Fruit fly (Drosophila melanogaster) whole organism, embryonic: ENCODE results near the gene mRpS31.

Experiments
- Abd-B ChIP-seq: fragments of 200-800 bp; sonication (Bioruptor generic); optimal IDR thresholded peaks from 2 replicates; lab custom pipeline; 2018; ENCODE audit warnings: missing biosample characterization, mild to moderate bottlenecking, missing genetic modification characterization, moderate library complexity
- Aef1 ChIP-seq: fragments of 200-800 bp; sonication (Bioruptor generic); IDR thresholded peaks from 3 replicates; pipeline ENCODE4 v1.3.6; 2022; ENCODE audit warnings: missing biosample characterization, missing genetic modification characterization
- CG10654 ChIP-seq: fragments of 200-800 bp; sonication (Bioruptor generic); optimal IDR thresholded peaks from 2 replicates; lab custom pipeline; 2016; ENCODE audit warnings: missing biosample characterization, missing genetic modification characterization
- CG10979 ChIP-seq: fragments of 200-800 bp; sonication (Bioruptor generic); optimal IDR thresholded peaks from 2 replicates; lab custom pipeline; 2018; ENCODE audit warnings: missing biosample characterization, mild to moderate bottlenecking, missing genetic modification characterization, moderate library complexity
- CG11085 ChIP-seq: fragments of 200-800 bp; sonication (Bioruptor generic); IDR thresholded peaks from 2 replicates; pipeline ENCODE4 v1.3.6; 2022; ENCODE audit warnings: missing biosample characterization, missing genetic modification characterization
- CG11247 ChIP-seq: fragments of 200-800 bp; sonication (Bioruptor generic); IDR thresholded peaks from 2 replicates; pipeline ENCODE4 v1.3.6; 2022; ENCODE audit warnings: missing biosample characterization, missing genetic modification characterization
- CG11695 ChIP-seq: fragments of 200-800 bp; sonication (Bioruptor generic); IDR thresholded peaks from 3 replicates; pipeline ENCODE4 v1.3.6; 2022; ENCODE audit warnings: missing biosample characterization, missing genetic modification characterization
- CG11696 ChIP-seq: fragments of 200-800 bp; sonication (Bioruptor generic); IDR thresholded peaks from 2 replicates; pipeline ENCODE4 v1.3.6; 2022; ENCODE audit warnings: missing biosample characterization, missing genetic modification characterization
- CG1233 ChIP-seq: fragments of 200-800 bp; sonication (Bioruptor generic); optimal IDR thresholded peaks from 4 replicates; lab custom pipeline; 2018; ENCODE audit warnings: missing biosample characterization, mild to moderate bottlenecking, missing genetic modification characterization
- CG12769 ChIP-seq: fragments of 200-800 bp; sonication (Bioruptor generic); optimal IDR thresholded peaks from 2 replicates; lab custom pipeline; 2019; ENCODE audit warnings: missing biosample characterization, mild to moderate bottlenecking, missing genetic modification characterization, moderate library complexity
- CG13424 ChIP-seq: fragments of 200-800 bp; sonication (Bioruptor generic); optimal IDR thresholded peaks from 2 replicates; lab custom pipeline; 2019; ENCODE audit warnings: missing biosample characterization, mild to moderate bottlenecking, missing genetic modification characterization, moderate library complexity
- CG14710 ChIP-seq: fragments of 200-800 bp; sonication (Bioruptor generic); optimal IDR thresholded peaks from 3 replicates; lab custom pipeline; 2019; ENCODE audit warnings: missing biosample characterization, mild to moderate bottlenecking, missing genetic modification characterization, moderate library complexity
- CG15269 ChIP-seq: fragments of 200-800 bp; sonication (Bioruptor generic); optimal IDR thresholded peaks from 2 replicates; lab custom pipeline; 2018; ENCODE audit warnings: missing biosample characterization, mild to moderate bottlenecking, missing genetic modification characterization, moderate library complexity
- CG1603 ChIP-seq: fragments of 200-800 bp; sonication (Bioruptor generic); optimal IDR thresholded peaks from 2 replicates; lab custom pipeline; 2019; ENCODE audit warnings: missing biosample characterization, mild to moderate bottlenecking, missing genetic modification characterization, moderate library complexity
- CG17186 ChIP-seq: fragments of 200-800 bp; sonication (Bioruptor generic); optimal IDR thresholded peaks from 3 replicates; lab custom pipeline; 2017; ENCODE audit warnings: missing biosample characterization, missing genetic modification reagents, missing genetic modification characterization
- CG2678 ChIP-seq: fragments of 200-800 bp; sonication (Bioruptor generic); optimal IDR thresholded peaks from 3 replicates; lab custom pipeline; 2019; ENCODE audit warnings: missing biosample characterization, mild to moderate bottlenecking, missing genetic modification characterization, moderate library complexity
- CG2889 ChIP-seq: fragments of 200-800 bp; sonication (Bioruptor generic); IDR thresholded peaks from 3 replicates; pipeline ENCODE4 v1.3.6; 2022; ENCODE audit warnings: missing biosample characterization, missing genetic modification characterization
- CG3407 ChIP-seq: fragments of 200-800 bp; sonication (Bioruptor generic); optimal IDR thresholded peaks from 2 replicates; lab custom pipeline; 2018; ENCODE audit warnings: missing biosample characterization, mild to moderate bottlenecking, missing genetic modification characterization
- CG34376 ChIP-seq: fragments of 200-800 bp; sonication (Bioruptor generic); optimal IDR thresholded peaks from 2 replicates; lab custom pipeline; 2018; ENCODE audit warnings: missing biosample characterization, mild to moderate bottlenecking, missing genetic modification characterization
- CG4404 ChIP-seq: fragments of 200-800 bp; sonication (Bioruptor generic); IDR thresholded peaks from 2 replicates; pipeline ENCODE4 v1.3.6; 2022; ENCODE audit warnings: missing biosample characterization, missing genetic modification characterization
- CG4617 ChIP-seq: fragments of 200-800 bp; sonication (Bioruptor generic); optimal IDR thresholded peaks from 3 replicates; lab custom pipeline; 2016; ENCODE audit warnings: missing biosample characterization, missing genetic modification characterization, borderline replicate concordance
- CG6272 ChIP-seq: fragments of 200-800 bp; sonication (Bioruptor generic); IDR thresholded peaks from 2 replicates; pipeline ENCODE4 v1.3.6; 2022; ENCODE audit warnings: missing biosample characterization, missing genetic modification characterization
- CoRest ChIP-seq: fragments of 200-800 bp; sonication (Bioruptor generic); optimal IDR thresholded peaks from 3 replicates; lab custom pipeline; 2018; ENCODE audit warnings: missing biosample characterization, mild to moderate bottlenecking, missing genetic modification characterization, moderate library complexity
- Dip2 ChIP-seq: fragments of 200-800 bp; sonication (Bioruptor generic); IDR thresholded peaks from 2 replicates; pipeline ENCODE4 v1.3.6; 2022; ENCODE audit warnings: missing biosample characterization, missing genetic modification characterization
- Dp ChIP-seq: fragments of 200-800 bp; sonication (Bioruptor generic); optimal IDR thresholded peaks from 2 replicates; lab custom pipeline; 2018; ENCODE audit warnings: missing biosample characterization, mild to moderate bottlenecking, missing genetic modification characterization, moderate library complexity
- E2f1 ChIP-seq: fragments of 200-800 bp; sonication (Bioruptor generic); IDR thresholded peaks from 2 replicates; pipeline ENCODE4 v1.3.6; 2022; ENCODE audit warnings: missing biosample characterization, missing genetic modification characterization
- Eip74EF ChIP-seq, 2 experiments: fragments of 200-800 bp in 1 of 2; fragments of >200 bp in 1 of 2; sonication (Bioruptor generic) in 1 of 2; optimal IDR thresholded peaks; 2 replicates each; lab custom pipeline; 2017 to 2019; ENCODE audit warnings: missing biosample characterization in 2 of 2, missing genetic modification characterization in 2 of 2, mild to moderate bottlenecking in 1 of 2, moderate library complexity in 1 of 2
- Ets65A ChIP-seq: fragments of 200-800 bp; sonication (Bioruptor generic); peaks from one replicate; lab custom pipeline; 2016; ENCODE audit warnings: missing biosample characterization, missing genetic modification characterization
- Gug ChIP-seq: fragments of 200-800 bp; sonication (Bioruptor generic); IDR thresholded peaks from 4 replicates; pipeline ENCODE4 v1.3.6; 2022; ENCODE audit warnings: missing biosample characterization, missing genetic modification characterization
- H15 ChIP-seq: fragments of 200-800 bp; sonication (Bioruptor generic); IDR thresholded peaks from 3 replicates; pipeline ENCODE4 v1.3.6; 2022; ENCODE audit warnings: missing biosample characterization, missing genetic modification characterization
- Meics ChIP-seq: fragments of 200-800 bp; sonication (Bioruptor generic); optimal IDR thresholded peaks from 2 replicates; lab custom pipeline; 2017; ENCODE audit warnings: missing biosample characterization, mild to moderate bottlenecking, missing genetic modification characterization
- Oli ChIP-seq: fragments of 200-800 bp; sonication (Bioruptor generic); optimal IDR thresholded peaks from 2 replicates; lab custom pipeline; 2018; ENCODE audit warnings: missing biosample characterization, mild to moderate bottlenecking, missing genetic modification characterization, moderate library complexity
- Xrp1 ChIP-seq: fragments of 200-800 bp; sonication (Bioruptor generic); IDR thresholded peaks from 2 replicates; pipeline ENCODE4 v1.3.6; 2022; ENCODE audit warnings: missing biosample characterization, missing genetic modification characterization
- ase ChIP-seq: fragments of 200-800 bp; sonication (Bioruptor generic); IDR thresholded peaks from 3 replicates; pipeline ENCODE4 v1.3.6; 2022; ENCODE audit warnings: missing biosample characterization, missing genetic modification characterization
- cad ChIP-seq: fragments of >200 bp; optimal IDR thresholded peaks from 2 replicates; lab custom pipeline; 2017; ENCODE audit warnings: missing biosample characterization, missing genetic modification characterization
- chif ChIP-seq, 2 experiments: fragments of 200-800 bp; sonication (Bioruptor generic); optimal IDR thresholded peaks; 3 replicates each; lab custom pipeline; 2016; ENCODE audit warnings: missing biosample characterization in 2 of 2, missing genetic modification characterization in 2 of 2
- croc ChIP-seq: fragments of 200-800 bp; sonication (Bioruptor generic); conservative IDR thresholded peaks from 3 replicates; pipeline ENCODE4 v1.3.6; 2022; ENCODE audit warnings: missing biosample characterization, missing genetic modification characterization
- danr ChIP-seq: fragments of 200-800 bp; sonication (Bioruptor generic); IDR thresholded peaks from 2 replicates; pipeline ENCODE4 v1.3.6; 2022; ENCODE audit warnings: missing biosample characterization, missing genetic modification characterization
- dysf ChIP-seq: fragments of 200-800 bp; sonication (Bioruptor generic); IDR thresholded peaks from 3 replicates; pipeline ENCODE4 v1.3.6; 2022; ENCODE audit warnings: missing biosample characterization, missing genetic modification characterization
- esg ChIP-seq: fragments of 200-800 bp; sonication (Bioruptor generic); conservative IDR thresholded peaks from 2 replicates; pipeline ENCODE4 v1.3.6; 2022; ENCODE audit warnings: missing biosample characterization, missing genetic modification characterization
- gce ChIP-seq: fragments of 200-800 bp; sonication (Bioruptor generic); IDR thresholded peaks from 3 replicates; pipeline ENCODE4 v1.3.6; 2022; ENCODE audit warnings: missing biosample characterization, missing genetic modification characterization
- gsb ChIP-seq: fragments of 200-800 bp; sonication (Bioruptor generic); IDR thresholded peaks from 2 replicates; pipeline ENCODE4 v1.3.6; 2022; ENCODE audit warnings: missing biosample characterization, missing genetic modification characterization
- hkb ChIP-seq, 2 experiments: fragments of 200-800 bp in 1 of 2; fragments of >200 bp in 1 of 2; sonication (Bioruptor generic) in 1 of 2; IDR thresholded peaks in 1 of 2; optimal IDR thresholded peaks in 1 of 2; 2 replicates each; pipeline versions ENCODE4 v1.3.6 to Lab custom; 2017 to 2022; ENCODE audit warnings: missing biosample characterization in 1 of 2, missing genetic modification characterization in 1 of 2
- lmd ChIP-seq: fragments of 200-800 bp; sonication (Bioruptor generic); IDR thresholded peaks from 2 replicates; pipeline ENCODE4 v1.3.6; 2022; ENCODE audit warnings: missing biosample characterization, missing genetic modification characterization
- prd ChIP-seq, 3 experiments: fragments of >200 bp in 2 of 3; fragments of 200-800 bp in 1 of 3; sonication (Bioruptor generic) in 1 of 3; optimal IDR thresholded peaks in 2 of 3; IDR thresholded peaks in 1 of 3; 2 replicates in 2 of 3; 3 replicates in 1 of 3; pipeline versions ENCODE4 v1.3.6 to Lab custom; 2017 to 2022; ENCODE audit warnings: missing biosample characterization in 1 of 3, missing genetic modification characterization in 1 of 3
- slbo ChIP-seq: fragments of 200-800 bp; sonication (Bioruptor generic); IDR thresholded peaks from 2 replicates; pipeline ENCODE4 v1.3.6; 2022; ENCODE audit warnings: missing biosample characterization, missing genetic modification characterization
- sob ChIP-seq: fragments of 200-800 bp; sonication (Bioruptor generic); IDR thresholded peaks from 2 replicates; pipeline ENCODE4 v1.3.6; 2022; ENCODE audit warnings: missing biosample characterization, missing genetic modification characterization
- ssp ChIP-seq: fragments of 200-800 bp; sonication (Bioruptor generic); IDR thresholded peaks from 2 replicates; pipeline ENCODE4 v1.3.6; 2022; ENCODE audit warnings: missing biosample characterization, missing genetic modification characterization
- tgo ChIP-seq: fragments of 200-800 bp; sonication (Bioruptor generic); IDR thresholded peaks from 3 replicates; pipeline ENCODE4 v1.3.6; 2022; ENCODE audit warnings: missing biosample characterization, missing genetic modification characterization
- toy ChIP-seq: fragments of 200-800 bp; sonication (Bioruptor generic); IDR thresholded peaks from 2 replicates; pipeline ENCODE4 v1.3.6; 2022; ENCODE audit warnings: missing biosample characterization, missing genetic modification characterization

mRpS31 gene

dm6 chr3L:15977565-15977964 lies 27.4 kb upstream of the mRpS31 start (continued):
- peak; percentile 36; the same call in 1 of the 2 replicates for TF ChIP-seq sob (GFP tag; lab: Robert Waterston, UW)
- peak; percentile 31; the same call in 1 of the 2 replicates for TF ChIP-seq danr
- TF ChIP-seq toy (GFP tag; lab: Robert Waterston, UW) = 0 out of 2 replicates have a peak, but pooled peaks have one; percentile 7
- TF ChIP-seq CoRest = peak; percentile 20
- TF ChIP-seq CG4404 (GFP tag; lab: Robert Waterston, UW) = peak; percentile 45; the same call in 1 of the 2 replicates
- no peak for TF ChIP-seq CG15269
- peak; percentile 77 for TF ChIP-seq lmd (GFP tag; lab: Robert Waterston, UW)
- no peak for TF ChIP-seq CG12769 (tag; lab: Kevin White, UChicago)
- TF ChIP-seq CG13424 = peak; percentile 37
- TF ChIP-seq hkb (optimal IDR thresholded peaks at IDR 0.05; lab: Kevin White, UChicago) = no peak
- TF ChIP-seq hkb (GFP tag; IDR thresholded peaks at IDR 0.05; lab: Robert Waterston, UW) = peak; percentile 72
- TF ChIP-seq Dp (GFP tag; lab: Kevin White, UChicago) = no peak
- TF ChIP-seq CG11696 (GFP tag; lab: Robert Waterston, UW) = peak; percentile 10; the same call in 1 of the 2 replicates
- peak; percentile 73 for TF ChIP-seq CG2678 (tag; lab: Kevin White, UChicago)
- TF ChIP-seq CG10654 (GFP tag; lab: Kevin White, UChicago) = peak; percentile 18
- TF ChIP-seq Dip2 (GFP tag; lab: Robert Waterston, UW) = no peak
- TF ChIP-seq Ets65A (GFP tag; lab: Kevin White, UChicago) = peak; percentile 16
- TF ChIP-seq slbo (GFP tag; lab: Robert Waterston, UW) = peak; percentile 58
- TF ChIP-seq ssp (GFP tag; lab: Robert Waterston, UW) = peak; percentile 27; the same call in 1 of the 2 replicates
- TF ChIP-seq croc = peak; percentile 53; the same call in 2 of the 3 replicates
- no peak for TF ChIP-seq CG2889 (GFP tag; lab: Robert Waterston, UW)
- TF ChIP-seq CG34376 (GFP tag; lab: Kevin White, UChicago) = no peak
- TF ChIP-seq chif (GFP tag; optimal IDR thresholded peaks at IDR 0.05; lab: Kevin White, UChicago) = peak in 1 of 2 experiments; percentile 12
- TF ChIP-seq prd (optimal IDR thresholded peaks at IDR 0.05; lab: Kevin White, UChicago) = no peak
- peak; percentile 79 for TF ChIP-seq prd (GFP tag; IDR thresholded peaks at IDR 0.05; lab: Robert Waterston, UW)
- TF ChIP-seq tgo (GFP tag; lab: Robert Waterston, UW) = peak; percentile 77
- peak; percentile 73 for TF ChIP-seq Xrp1 (GFP tag; lab: Robert Waterston, UW)
- peak; percentile 59; the same call in 1 of the 2 replicates for TF ChIP-seq E2f1 (GFP tag; lab: Robert Waterston, UW)
- no peak for TF ChIP-seq CG1603 (tag; lab: Kevin White, UChicago)
- peak; percentile 36 for TF ChIP-seq Oli (tag; lab: Kevin White, UChicago)
- TF ChIP-seq gce = peak; percentile 54; the same call in 2 of the 3 replicates
- TF ChIP-seq CG17186 (GFP tag; lab: Kevin White, UChicago) = no peak
- TF ChIP-seq esg (GFP tag; lab: Robert Waterston, UW) = peak; percentile 50
- peak; percentile 65 for TF ChIP-seq CG6272
- TF ChIP-seq Gug (GFP tag; lab: Robert Waterston, UW) = peak; percentile 54; the same call in 3 of the 4 replicates
- TF ChIP-seq CG10979 (tag; lab: Kevin White, UChicago) = peak; percentile 44
- TF ChIP-seq Eip74EF (GFP tag; optimal IDR thresholded peaks at IDR 0.05; lab: Kevin White, UChicago) = peak in 1 of 2 experiments; percentile 28
- no peak for TF ChIP-seq cad (GFP tag; lab: Kevin White, UChicago)
- TF ChIP-seq CG11247 (GFP tag; lab: Robert Waterston, UW) = peak; percentile 55; the same call in 1 of the 2 replicates
- peak; percentile 37; the same call in 2 of the 3 replicates for TF ChIP-seq H15 (GFP tag; lab: Robert Waterston, UW)
- peak; percentile 76 for TF ChIP-seq dysf (GFP tag; lab: Robert Waterston, UW)
- peak; percentile 64; the same call in 2 of the 3 replicates for TF ChIP-seq ase (GFP tag; lab: Robert Waterston, UW)
- peak; percentile 51 for TF ChIP-seq Abd-B (GFP tag; lab: Kevin White, UChicago)
- peak; percentile 73 for TF ChIP-seq CG11695
- peak; percentile 7 for TF ChIP-seq CG14710
- TF ChIP-seq Meics (GFP tag; lab: Kevin White, UChicago) = peak; percentile 50
- peak; percentile 50 for TF ChIP-seq Aef1
- TF ChIP-seq CG3407 (GFP tag; lab: Kevin White, UChicago) = no peak
- peak; percentile 25; the same call in 1 of the 2 replicates for TF ChIP-seq CG11085 (GFP tag; lab: Robert Waterston, UW)
- TF ChIP-seq CG1233 = peak; percentile 49
- no peak for TF ChIP-seq CG4617 (GFP tag; lab: Kevin White, UChicago)
- TF ChIP-seq gsb (GFP tag; lab: Robert Waterston, UW) = peak; percentile 71
